Worm (Caenorhabditis elegans): Measurements from ENCODE around the gene nas-33.

nas-33 gene

ce11 chrX:6403122-6403521 lies 51.9 kb downstream of the nas-33 start, which contains the start of gene glt-4:
TSS of gene glt-4 (plus strand) at chrX:6403422.
- TF ChIP-seq lin-15B (tag; optimal IDR thresholded peaks at IDR 0.05): no peak
- no peak for TF ChIP-seq zip-4 (GFP tag; optimal IDR thresholded peaks at IDR 0.05)
- no peak for TF ChIP-seq egl-13 (tag; optimal IDR thresholded peaks at IDR 0.05)
- no peak for TF ChIP-seq Y116A8C.19 (tag; optimal IDR thresholded peaks at IDR 0.05; ENCODE audit: borderline replicate concordance)
- no peak for TF ChIP-seq mab-9 (GFP tag; IDR thresholded peaks at IDR 0.05)
- no peak for TF ChIP-seq blmp-1 (tag; optimal IDR thresholded peaks at IDR 0.05)
- TF ChIP-seq nhr-71 (tag; optimal IDR thresholded peaks at IDR 0.05): no peak
- TF ChIP-seq egl-27 (tag; optimal IDR thresholded peaks at IDR 0.05): no peak
